Fruit fly (Drosophila melanogaster) whole organism, embryonic: ENCODE measurements around the gene flfl.
A peak's percentile ranks its signal among the peaks of the same experiment; 100 is the strongest.

Experiments used
- ATbp ChIP-seq: fragments of 200-800 bp; sonication (Bioruptor generic); optimal IDR thresholded peaks from 2 replicates; lab custom pipeline; 2017; ENCODE audit warnings: missing biosample characterization, mild to moderate bottlenecking, missing genetic modification characterization, missing genetic modification reagents
- Aef1 ChIP-seq: fragments of 200-800 bp; sonication (Bioruptor generic); IDR thresholded peaks from 3 replicates; pipeline ENCODE4 v1.3.6; 2022; ENCODE audit warnings: missing biosample characterization, missing genetic modification characterization
- B-H2 ChIP-seq: fragments of 200-800 bp; sonication (Bioruptor generic); optimal IDR thresholded peaks from 2 replicates; lab custom pipeline; 2018; ENCODE audit warnings: missing biosample characterization, mild to moderate bottlenecking, missing genetic modification characterization
- BtbVII ChIP-seq: fragments of 200-800 bp; sonication (Bioruptor generic); optimal IDR thresholded peaks from 3 replicates; lab custom pipeline; 2017; ENCODE audit warnings: missing biosample characterization, mild to moderate bottlenecking, missing genetic modification characterization
- Bteb2 ChIP-seq: fragments of 200-800 bp; sonication (Bioruptor generic); optimal IDR thresholded peaks from 2 replicates; lab custom pipeline; 2016; ENCODE audit warnings: missing biosample characterization, missing genetic modification characterization
- CG1024 ChIP-seq: fragments of 200-800 bp; sonication (Bioruptor generic); IDR thresholded peaks from 2 replicates; pipeline ENCODE4 v1.3.6; 2022; ENCODE audit warnings: missing biosample characterization, missing genetic modification characterization
- CG12104 ChIP-seq: fragments of 200-800 bp; sonication (Bioruptor generic); optimal IDR thresholded peaks from 3 replicates; lab custom pipeline; 2016; ENCODE audit warnings: missing biosample characterization, missing genetic modification characterization
- CG12155 ChIP-seq: fragments of 200-800 bp; sonication (Bioruptor generic); optimal IDR thresholded peaks from 3 replicates; lab custom pipeline; 2016; ENCODE audit warnings: missing biosample characterization, missing genetic modification characterization
- CG12299 ChIP-seq: fragments of 200-800 bp; sonication (Bioruptor generic); optimal IDR thresholded peaks from 2 replicates; lab custom pipeline; 2018; ENCODE audit warnings: missing biosample characterization, mild to moderate bottlenecking, missing genetic modification characterization
- CG1233 ChIP-seq: fragments of 200-800 bp; sonication (Bioruptor generic); optimal IDR thresholded peaks from 4 replicates; lab custom pipeline; 2018; ENCODE audit warnings: missing biosample characterization, mild to moderate bottlenecking, missing genetic modification characterization
- CG13287 ChIP-seq: fragments of 200-800 bp; sonication (Bioruptor generic); IDR thresholded peaks from 2 replicates; pipeline ENCODE4 v1.3.6; 2022; ENCODE audit warnings: missing biosample characterization, missing genetic modification characterization; ENCODE audit not compliant: partially characterized antibody
- CG15011 ChIP-seq: fragments of 200-800 bp; sonication (Bioruptor generic); optimal IDR thresholded peaks from 3 replicates; lab custom pipeline; 2018; ENCODE audit warnings: missing biosample characterization, mild to moderate bottlenecking, missing genetic modification characterization
- CG17385 ChIP-seq: fragments of 200-800 bp; sonication (Bioruptor generic); optimal IDR thresholded peaks from 3 replicates; lab custom pipeline; 2018; ENCODE audit warnings: missing biosample characterization, mild to moderate bottlenecking, missing genetic modification characterization
- CG17829 ChIP-seq: fragments of 200-800 bp; optimal IDR thresholded peaks from 2 replicates; lab custom pipeline; 2019; ENCODE audit warnings: missing biosample characterization, mild to moderate bottlenecking, missing genetic modification characterization, moderate library complexity
- CG2120 ChIP-seq: fragments of 200-800 bp; sonication (Bioruptor generic); optimal IDR thresholded peaks from 3 replicates; lab custom pipeline; 2016; ENCODE audit warnings: missing biosample characterization, missing genetic modification characterization
- CG2129 ChIP-seq: fragments of 200-800 bp; sonication (Bioruptor generic); IDR thresholded peaks from 2 replicates; pipeline ENCODE4 v1.3.6; 2022; ENCODE audit warnings: missing biosample characterization, missing genetic modification characterization; ENCODE audit not compliant: partially characterized antibody
- CG31441 ChIP-seq: fragments of 200-800 bp; sonication (Bioruptor generic); IDR thresholded peaks from 2 replicates; pipeline ENCODE4 v1.3.6; 2022; ENCODE audit warnings: missing biosample characterization, missing genetic modification characterization
- CG4360 ChIP-seq: fragments of 200-800 bp; sonication (Bioruptor generic); IDR thresholded peaks from 2 replicates; pipeline ENCODE4 v1.3.6; 2022; ENCODE audit warnings: missing biosample characterization, missing genetic modification characterization
- CG4854 ChIP-seq: fragments of 200-800 bp; sonication (Bioruptor generic); optimal IDR thresholded peaks from 2 replicates; lab custom pipeline; 2016; ENCODE audit warnings: missing biosample characterization, missing genetic modification characterization, inconsistent platforms
- CG6765 ChIP-seq: fragments of 200-800 bp; sonication (Bioruptor generic); optimal IDR thresholded peaks from 3 replicates; lab custom pipeline; 2017; ENCODE audit warnings: missing biosample characterization, mild to moderate bottlenecking, missing genetic modification characterization
- CG6791 ChIP-seq: fragments of 200-800 bp; sonication (Bioruptor generic); IDR thresholded peaks from 3 replicates; pipeline ENCODE4 v1.3.6; 2022; ENCODE audit warnings: missing biosample characterization, missing genetic modification characterization; ENCODE audit not compliant: partially characterized antibody
- CG7839 ChIP-seq: fragments of 200-800 bp; sonication (Bioruptor generic); optimal IDR thresholded peaks from 3 replicates; lab custom pipeline; 2018; ENCODE audit warnings: missing biosample characterization, mild to moderate bottlenecking, missing genetic modification characterization, moderate library complexity
- CoRest ChIP-seq: fragments of 200-800 bp; sonication (Bioruptor generic); optimal IDR thresholded peaks from 3 replicates; lab custom pipeline; 2018; ENCODE audit warnings: missing biosample characterization, mild to moderate bottlenecking, missing genetic modification characterization, moderate library complexity
- Ets97D ChIP-seq: fragments of 200-800 bp; sonication (Bioruptor generic); optimal IDR thresholded peaks from 3 replicates; lab custom pipeline; 2016; ENCODE audit warnings: missing biosample characterization, missing genetic modification characterization
- Fer2 ChIP-seq: fragments of 200-800 bp; sonication (Bioruptor generic); optimal IDR thresholded peaks from 2 replicates; lab custom pipeline; 2018; ENCODE audit warnings: missing biosample characterization, mild to moderate bottlenecking, missing genetic modification characterization, moderate library complexity
- HHEX ChIP-seq: fragments of 200-800 bp; sonication (Bioruptor generic); optimal IDR thresholded peaks from 3 replicates; lab custom pipeline; 2017; ENCODE audit warnings: missing biosample characterization, mild to moderate bottlenecking, missing genetic modification characterization, missing genetic modification reagents
- HmgZ ChIP-seq: fragments of 200-800 bp; sonication (Bioruptor generic); optimal IDR thresholded peaks from 2 replicates; lab custom pipeline; 2018; ENCODE audit warnings: missing biosample characterization, mild to moderate bottlenecking, missing genetic modification characterization
- Ssrp ChIP-seq: fragments of 200-800 bp; sonication (Bioruptor generic); optimal IDR thresholded peaks from 2 replicates; lab custom pipeline; 2018; ENCODE audit warnings: missing biosample characterization, mild to moderate bottlenecking, missing genetic modification characterization, moderate library complexity
- ase ChIP-seq: fragments of 200-800 bp; sonication (Bioruptor generic); IDR thresholded peaks from 3 replicates; pipeline ENCODE4 v1.3.6; 2022; ENCODE audit warnings: missing biosample characterization, missing genetic modification characterization
- bab2 ChIP-seq: fragments of 200-800 bp; sonication (Bioruptor generic); optimal IDR thresholded peaks from 2 replicates; lab custom pipeline; 2016; ENCODE audit warnings: missing biosample characterization, missing genetic modification characterization
- br ChIP-seq: fragments of >200 bp; optimal IDR thresholded peaks from 2 replicates; lab custom pipeline; 2017
- hb ChIP-seq: fragments of 200-800 bp; sonication (Bioruptor generic); IDR thresholded peaks from 3 replicates; pipeline ENCODE4 v1.3.6; 2022; ENCODE audit warnings: missing biosample characterization, missing genetic modification characterization; ENCODE audit not compliant: partially characterized antibody
- hbn ChIP-seq: fragments of 200-800 bp; sonication (Bioruptor generic); IDR thresholded peaks from 2 replicates; pipeline ENCODE4 v1.3.6; 2022; ENCODE audit warnings: missing biosample characterization, missing genetic modification characterization; ENCODE audit not compliant: partially characterized antibody
- hkb ChIP-seq, 2 experiments: fragments of 200-800 bp in 1 of 2; fragments of >200 bp in 1 of 2; sonication (Bioruptor generic) in 1 of 2; IDR thresholded peaks in 1 of 2; optimal IDR thresholded peaks in 1 of 2; 2 replicates each; pipeline versions ENCODE4 v1.3.6 to Lab custom; 2017 to 2022; ENCODE audit warnings: missing biosample characterization in 1 of 2, missing genetic modification characterization in 1 of 2
- hth ChIP-seq: fragments of >200 bp; optimal IDR thresholded peaks from 2 replicates; lab custom pipeline; 2017; ENCODE audit warnings: inconsistent platforms
- lov ChIP-seq, 2 experiments: fragments of 200-800 bp in 1 of 2; fragments of >200 bp in 1 of 2; sonication (Bioruptor generic) in 1 of 2; IDR thresholded peaks in 1 of 2; optimal IDR thresholded peaks in 1 of 2; 2 replicates in 1 of 2; 3 replicates in 1 of 2; pipeline versions ENCODE4 v1.3.6 to Lab custom; 2017 to 2022; ENCODE audit warnings: missing biosample characterization in 1 of 2, missing genetic modification characterization in 1 of 2
- onecut ChIP-seq: fragments of 200-800 bp; sonication (Bioruptor generic); IDR thresholded peaks from 2 replicates; pipeline ENCODE4 v1.3.6; 2022; ENCODE audit warnings: missing biosample characterization, missing genetic modification characterization
- peb ChIP-seq: fragments of 200-800 bp; sonication (Bioruptor generic); IDR thresholded peaks from 2 replicates; pipeline ENCODE4 v1.3.6; 2022; ENCODE audit warnings: missing biosample characterization, missing genetic modification characterization
- pfk ChIP-seq: fragments of 200-800 bp; sonication (Bioruptor generic); optimal IDR thresholded peaks from 2 replicates; lab custom pipeline; 2018; ENCODE audit warnings: missing biosample characterization, mild to moderate bottlenecking, missing genetic modification characterization, moderate library complexity
- ranshi ChIP-seq: fragments of 200-800 bp; sonication (Bioruptor generic); IDR thresholded peaks from 2 replicates; pipeline ENCODE4 v1.3.6; 2022; ENCODE audit warnings: missing biosample characterization, missing genetic modification characterization
- ro ChIP-seq: fragments of 200-800 bp; sonication (Bioruptor generic); IDR thresholded peaks from 2 replicates; pipeline ENCODE4 v1.3.6; 2022; ENCODE audit warnings: missing biosample characterization, missing genetic modification characterization
- salm ChIP-seq: fragments of 200-800 bp; sonication (Bioruptor generic); optimal IDR thresholded peaks from 2 replicates; lab custom pipeline; 2018; ENCODE audit warnings: missing biosample characterization, mild to moderate bottlenecking, missing genetic modification characterization
- scrt ChIP-seq: fragments of 200-800 bp; sonication (Bioruptor generic); optimal IDR thresholded peaks from 2 replicates; lab custom pipeline; 2018; ENCODE audit warnings: missing biosample characterization, mild to moderate bottlenecking, missing genetic modification characterization, moderate library complexity
- seq ChIP-seq: fragments of 200-800 bp; sonication (Bioruptor generic); IDR thresholded peaks from 2 replicates; pipeline ENCODE4 v1.3.6; 2022; ENCODE audit warnings: missing biosample characterization, missing genetic modification characterization
- shn ChIP-seq: fragments of 200-800 bp; sonication (Bioruptor generic); optimal IDR thresholded peaks from 3 replicates; lab custom pipeline; 2016; ENCODE audit warnings: missing biosample characterization, missing genetic modification characterization
- slp2 ChIP-seq: fragments of 200-800 bp; sonication (Bioruptor generic); optimal IDR thresholded peaks from 2 replicates; lab custom pipeline; 2016; ENCODE audit warnings: missing biosample characterization, missing genetic modification characterization
- sqz ChIP-seq: fragments of 200-800 bp; sonication (Bioruptor generic); optimal IDR thresholded peaks from 3 replicates; lab custom pipeline; 2018; ENCODE audit warnings: missing biosample characterization, mild to moderate bottlenecking, missing genetic modification characterization
- toy ChIP-seq: fragments of 200-800 bp; sonication (Bioruptor generic); IDR thresholded peaks from 2 replicates; pipeline ENCODE4 v1.3.6; 2022; ENCODE audit warnings: missing biosample characterization, missing genetic modification characterization

The flfl gene

dm6 chr3R:13660924-13661659 lies 22.6 kb upstream of the flfl start, which contains the start of gene B52:
B52 (plus strand) TSS chr3R:13661311.
- TF ChIP-seq sqz (GFP tag; lab: Kevin White, UChicago) (peak; percentile 67), BtbVII (peak; percentile 82), hb (GFP tag; lab: Robert Waterston, UW) (peak; percentile 18; the same call in 1 of the 3 replicates), CG7839 (tag; lab: Kevin White, UChicago) (no peak), CG12299 (tag; lab: Kevin White, UChicago) (peak; percentile 52), CG31441 (GFP tag; lab: Robert Waterston, UW) (no peak; the same call in none of the 2 replicates), B-H2 (GFP tag; lab: Kevin White, UChicago) (peak; percentile 61), slp2 (GFP tag; lab: Kevin White, UChicago) (peak; percentile 38), scrt (no peak), CG1233 (GFP tag; lab: Kevin White, UChicago) (peak; percentile 63), pfk (GFP tag; lab: Kevin White, UChicago) (peak; percentile 95), onecut (GFP tag; lab: Robert Waterston, UW) (peak; percentile 77), HmgZ (tag; lab: Kevin White, UChicago) (peak; percentile 61), ase (GFP tag; lab: Robert Waterston, UW) (peak; percentile 46; the same call in 1 of the 3 replicates), CG4360 (GFP tag; lab: Robert Waterston, UW) (no peak), CG6791 (peak; percentile 76; the same call in 2 of the 3 replicates), CG17385 (GFP tag; lab: Kevin White, UChicago) (peak; percentile 79), Fer2 (tag; lab: Kevin White, UChicago) (peak; percentile 17), CG12155 (GFP tag; lab: Kevin White, UChicago) (no peak), hbn (GFP tag; lab: Robert Waterston, UW) (no peak), br (lab: Kevin White, UChicago) (no peak), Ssrp (no peak), CG12104 (GFP tag; lab: Kevin White, UChicago) (peak; percentile 8), CG15011 (GFP tag; lab: Kevin White, UChicago) (peak; percentile 51), shn (GFP tag; lab: Kevin White, UChicago) (peak; percentile 56), ro (GFP tag; lab: Robert Waterston, UW) (no peak), seq (peak; percentile 48; the same call in 1 of the 2 replicates), lov (optimal IDR thresholded peaks at IDR 0.05; lab: Kevin White, UChicago) (no peak), lov (GFP tag; IDR thresholded peaks at IDR 0.05; lab: Robert Waterston, UW) (peak; percentile 69; the same call in 1 of the 3 replicates), CG2129 (GFP tag; lab: Robert Waterston, UW) (peak; percentile 18; the same call in 1 of the 2 replicates), CG6765 (GFP tag; lab: Kevin White, UChicago) (peak; percentile 85), toy (GFP tag; lab: Robert Waterston, UW) (no peak), peb (GFP tag; lab: Robert Waterston, UW) (no peak; the same call in 1 of the 2 replicates), CG17829 (tag; lab: Kevin White, UChicago) (peak; percentile 20), HHEX (GFP tag; lab: Kevin White, UChicago) (peak; percentile 74), CoRest (peak; percentile 50), CG2120 (GFP tag; lab: Kevin White, UChicago) (peak; percentile 12), Bteb2 (GFP tag; lab: Kevin White, UChicago) (peak; percentile 42), CG13287 (GFP tag; lab: Robert Waterston, UW) (0 out of 2 replicates have a peak, but pooled peaks have one; percentile 35), hth (no peak), CG1024 (GFP tag; lab: Robert Waterston, UW) (peak; percentile 80), ranshi (GFP tag; lab: Robert Waterston, UW) (peak; percentile 49; the same call in 1 of the 2 replicates), CG4854 (GFP tag; lab: Kevin White, UChicago) (no peak), salm (tag; lab: Kevin White, UChicago) (peak; percentile 11), Aef1 (GFP tag; lab: Robert Waterston, UW) (peak; percentile 55; the same call in 1 of the 3 replicates), Ets97D (GFP tag; lab: Kevin White, UChicago) (peak; percentile 99), hkb (optimal IDR thresholded peaks at IDR 0.05; lab: Kevin White, UChicago) (no peak), hkb (GFP tag; IDR thresholded peaks at IDR 0.05; lab: Robert Waterston, UW) (peak; percentile 58), ATbp (GFP tag; lab: Kevin White, UChicago) (peak; percentile 54), bab2 (GFP tag; lab: Kevin White, UChicago) (no peak)
